Worm (Caenorhabditis elegans): ENCODE results near the gene apm-3.
A peak's percentile ranks its signal among the peaks of the same experiment; 100 is the strongest.

Gene apm-3

DNA sequence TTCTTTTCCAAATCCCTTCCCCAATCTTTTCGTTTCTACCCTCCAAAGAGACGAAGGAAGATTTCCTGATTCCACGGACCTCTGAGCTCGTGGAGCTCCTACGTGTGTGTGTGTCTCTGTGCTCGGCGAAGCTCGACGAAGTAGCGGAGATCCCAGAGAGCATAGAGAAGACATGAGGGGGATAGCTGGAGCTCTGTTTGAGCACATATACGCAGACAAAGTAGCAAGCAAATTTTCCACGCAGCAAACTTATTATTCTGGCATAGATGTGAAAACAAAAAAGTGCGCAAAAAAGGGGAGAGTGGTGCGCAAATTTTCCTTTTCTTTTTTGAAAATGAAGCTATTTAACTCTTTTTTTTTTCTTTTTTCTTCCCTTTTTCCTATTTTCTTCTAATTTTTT lies 21.9 kb upstream of the apm-3 start:
- TF ChIP-seq ztf-23 (GFP tag; IDR thresholded peaks at IDR 0.05) (no peak), cog-1 (tag; optimal IDR thresholded peaks at IDR 0.05) (no peak), ztf-29 (GFP tag; IDR thresholded peaks at IDR 0.05) (no peak), ref-1 (GFP tag; conservative IDR thresholded peaks at IDR 0.05) (no peak), klf-2 (GFP tag; conservative IDR thresholded peaks at IDR 0.05) (no peak), T22C8.4 (GFP tag; IDR thresholded peaks at IDR 0.05) (no peak), tab-1 (GFP tag; IDR thresholded peaks at IDR 0.05) (no peak)

DNA sequence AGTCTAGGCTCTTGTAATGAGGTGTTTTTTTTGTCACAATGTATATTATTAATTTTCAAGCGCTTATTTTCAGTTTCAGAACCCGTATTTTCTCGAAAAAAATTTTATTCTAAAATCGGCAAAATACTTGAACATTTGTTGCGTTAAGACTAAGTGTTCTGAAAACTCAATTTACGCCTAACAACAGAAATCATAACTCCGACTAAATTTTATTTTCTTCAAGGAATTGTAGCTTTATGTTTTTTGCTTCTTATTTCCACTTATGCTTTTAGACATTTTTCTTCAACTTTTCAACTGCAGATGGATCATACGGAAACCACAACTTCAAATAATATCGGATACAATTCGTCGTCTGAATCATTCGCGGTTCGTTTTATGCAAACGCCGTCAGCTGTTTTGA lies 21.3 kb upstream of the apm-3 start, which contains the start of gene F35H12.1:
TSS of gene F35H12.1 (plus strand) at position 301 of the 400 bp plus-strand sequence.
- TF ChIP-seq med-1 (GFP tag; optimal IDR thresholded peaks at IDR 0.05; ENCODE audit: insufficient read depth) (no peak), ztf-23 (GFP tag; IDR thresholded peaks at IDR 0.05) (no peak)

DNA sequence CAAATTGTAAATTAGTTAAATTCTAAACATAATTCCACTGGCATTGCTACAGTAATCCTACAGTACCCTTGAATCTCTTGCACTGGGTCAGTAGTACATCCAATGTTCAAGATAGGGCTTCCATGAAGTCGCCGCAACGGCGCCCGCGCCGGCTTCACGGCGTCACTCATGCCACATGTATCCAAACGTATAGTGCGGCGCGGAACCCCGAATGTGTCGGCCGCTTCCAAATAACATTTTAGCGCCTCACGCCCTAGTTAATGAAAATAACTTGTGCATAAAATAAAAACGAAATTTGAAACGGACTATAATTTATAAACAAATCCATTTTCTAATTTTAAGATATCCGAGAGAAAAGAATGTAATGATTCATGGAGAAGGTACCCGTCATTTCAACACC lies 18.8 kb upstream of the apm-3 start:
- no peak for TF ChIP-seq med-1 (GFP tag; optimal IDR thresholded peaks at IDR 0.05; ENCODE audit: insufficient read depth)
- no peak for TF ChIP-seq T22C8.4 (GFP tag; IDR thresholded peaks at IDR 0.05)
- no peak for TF ChIP-seq tab-1 (GFP tag; IDR thresholded peaks at IDR 0.05)
- TF ChIP-seq ztf-29 (GFP tag; IDR thresholded peaks at IDR 0.05): no peak
- no peak for TF ChIP-seq ref-1 (GFP tag; conservative IDR thresholded peaks at IDR 0.05)
- no peak for TF ChIP-seq cog-1 (tag; optimal IDR thresholded peaks at IDR 0.05)
- no peak for TF ChIP-seq klf-2 (GFP tag; conservative IDR thresholded peaks at IDR 0.05)
- TF ChIP-seq flt-1 (GFP tag; IDR thresholded peaks at IDR 0.05): no peak
- no peak for TF ChIP-seq ztf-23 (GFP tag; IDR thresholded peaks at IDR 0.05)

DNA sequence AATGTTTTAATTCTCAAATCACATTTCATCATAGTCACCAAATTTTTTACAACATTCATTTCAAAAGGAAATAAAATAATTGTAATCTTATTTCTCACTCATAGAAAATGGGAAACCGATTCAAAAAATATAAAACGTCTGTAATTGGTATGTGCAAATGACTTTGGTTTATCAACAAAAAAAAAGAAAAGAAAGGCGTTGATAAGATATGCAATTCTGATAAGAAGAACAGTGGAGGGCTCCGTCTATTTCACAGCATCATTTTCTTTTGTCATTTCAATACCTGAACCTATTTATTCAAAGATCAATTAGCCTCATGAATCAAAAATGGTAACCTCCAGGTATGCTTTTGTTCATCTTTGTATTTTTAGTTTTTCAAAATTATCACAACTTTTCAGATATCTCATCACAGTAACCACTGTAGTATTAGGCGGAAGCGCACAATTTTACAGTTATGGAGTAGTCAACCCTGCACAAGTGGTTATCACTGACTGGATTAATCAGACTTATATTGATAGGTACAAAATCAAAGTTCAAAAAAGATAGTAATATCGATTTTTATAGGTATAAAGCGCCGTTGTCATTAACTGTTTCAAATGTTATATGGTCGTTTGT lies 16.4 kb upstream of the apm-3 start, which contains the start of gene F53H8.3:
TSS of gene F53H8.3 (plus strand) at position 275 of the 615 bp plus-strand sequence.
- TF ChIP-seq klf-2 (GFP tag; conservative IDR thresholded peaks at IDR 0.05): no peak
- no peak for TF ChIP-seq T22C8.4 (GFP tag; IDR thresholded peaks at IDR 0.05)

DNA sequence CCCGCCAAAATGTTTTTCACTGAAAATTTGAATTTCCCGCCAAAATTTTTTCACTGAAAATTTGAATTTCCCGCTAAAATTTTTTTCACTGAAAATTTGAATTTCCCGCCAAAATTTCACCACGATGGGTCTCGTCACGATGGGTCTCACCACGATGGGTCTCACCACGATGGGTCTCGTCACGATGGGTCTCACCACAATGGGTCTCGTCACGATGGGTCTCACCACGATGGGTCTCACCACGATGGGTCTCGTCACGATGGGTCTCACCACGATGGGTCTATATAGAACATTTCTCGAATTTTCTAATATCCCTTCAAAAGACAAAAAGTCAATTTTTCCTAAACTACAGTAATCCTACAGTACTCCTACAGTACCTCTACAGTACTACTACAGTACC lies 11.1 kb upstream of the apm-3 start:
- TF ChIP-seq flt-1 (GFP tag; IDR thresholded peaks at IDR 0.05): peak; percentile 17; the same call in 1 of the 2 replicates
- TF ChIP-seq tab-1 (GFP tag; IDR thresholded peaks at IDR 0.05): 0 out of 2 replicates have a peak, but pooled peaks have one; percentile 18

DNA sequence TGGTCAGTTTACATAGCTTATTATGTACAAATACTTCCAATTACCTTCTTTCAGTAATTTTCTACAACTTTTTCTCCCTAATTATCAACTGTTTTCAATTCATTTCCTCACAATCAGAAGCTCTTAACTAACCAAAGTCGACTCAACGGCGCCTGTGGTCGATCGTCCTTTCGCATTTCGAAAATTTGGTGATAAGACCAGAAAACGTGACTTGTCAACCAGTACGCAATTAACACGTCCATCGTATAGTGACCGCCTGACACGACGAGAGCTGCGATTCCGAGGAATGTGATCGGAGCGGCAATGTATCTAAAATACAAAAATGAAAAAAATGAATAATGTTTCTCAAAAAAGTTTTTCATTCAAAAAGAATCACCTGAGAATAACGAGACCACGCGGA lies 9.1 kb upstream of the apm-3 start:
- TF ChIP-seq ztf-23 (GFP tag; IDR thresholded peaks at IDR 0.05) (no peak), T22C8.4 (GFP tag; IDR thresholded peaks at IDR 0.05) (no peak), ref-1 (GFP tag; conservative IDR thresholded peaks at IDR 0.05) (no peak), ztf-29 (GFP tag; IDR thresholded peaks at IDR 0.05) (no peak), tab-1 (GFP tag; IDR thresholded peaks at IDR 0.05) (no peak), flt-1 (GFP tag; IDR thresholded peaks at IDR 0.05) (no peak), med-1 (GFP tag; optimal IDR thresholded peaks at IDR 0.05; ENCODE audit: insufficient read depth) (no peak), cog-1 (tag; optimal IDR thresholded peaks at IDR 0.05) (no peak), klf-2 (GFP tag; conservative IDR thresholded peaks at IDR 0.05) (no peak)

DNA sequence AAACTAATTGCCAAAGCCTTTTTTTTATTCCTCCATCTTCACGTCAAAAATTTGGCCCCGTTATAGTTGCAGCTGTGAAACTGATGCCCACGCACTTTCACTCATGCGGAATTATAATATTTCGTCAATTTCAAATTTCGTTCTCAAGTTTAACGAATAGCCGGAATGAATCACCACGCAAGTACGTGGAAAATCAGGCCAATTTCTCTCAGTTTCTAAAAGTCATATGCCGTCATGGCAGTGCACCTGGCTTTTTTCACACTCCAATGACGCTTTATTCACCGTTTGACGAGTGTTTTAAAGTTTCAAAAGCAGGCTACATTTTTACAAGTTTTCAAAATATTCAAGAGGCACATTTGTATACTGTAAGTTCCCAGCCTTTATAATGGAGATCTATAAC lies 6.9 kb upstream of the apm-3 start:
- no peak for TF ChIP-seq tab-1 (GFP tag; IDR thresholded peaks at IDR 0.05)
- TF ChIP-seq ref-1 (GFP tag; conservative IDR thresholded peaks at IDR 0.05): no peak
- no peak for TF ChIP-seq cog-1 (tag; optimal IDR thresholded peaks at IDR 0.05)

DNA sequence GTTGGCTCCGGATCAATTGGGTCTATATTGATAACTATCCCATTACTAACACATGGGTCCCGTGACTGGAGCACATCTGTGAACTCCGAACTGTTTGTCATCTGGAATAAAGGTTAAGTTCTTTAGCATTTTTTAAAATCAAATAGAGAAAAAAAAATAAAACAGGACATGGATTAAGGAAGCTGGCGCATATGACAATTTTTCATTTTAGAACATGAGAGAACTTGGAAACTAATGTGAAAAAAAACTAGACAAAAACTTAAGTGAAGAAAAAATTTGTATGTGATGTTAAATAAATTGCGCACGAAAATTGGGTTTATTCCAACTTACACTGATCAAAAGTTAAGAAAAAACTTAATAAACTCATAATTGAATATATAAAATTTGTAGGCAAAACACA lies 6.0 kb upstream of the apm-3 start, which contains the start of gene sms-2:
TSS of gene sms-2 (minus strand) at position 101 of the 400 bp plus-strand sequence.
- no peak for TF ChIP-seq ztf-23 (GFP tag; IDR thresholded peaks at IDR 0.05)
- TF ChIP-seq klf-2 (GFP tag; conservative IDR thresholded peaks at IDR 0.05): no peak
- no peak for TF ChIP-seq ref-1 (GFP tag; conservative IDR thresholded peaks at IDR 0.05)

DNA sequence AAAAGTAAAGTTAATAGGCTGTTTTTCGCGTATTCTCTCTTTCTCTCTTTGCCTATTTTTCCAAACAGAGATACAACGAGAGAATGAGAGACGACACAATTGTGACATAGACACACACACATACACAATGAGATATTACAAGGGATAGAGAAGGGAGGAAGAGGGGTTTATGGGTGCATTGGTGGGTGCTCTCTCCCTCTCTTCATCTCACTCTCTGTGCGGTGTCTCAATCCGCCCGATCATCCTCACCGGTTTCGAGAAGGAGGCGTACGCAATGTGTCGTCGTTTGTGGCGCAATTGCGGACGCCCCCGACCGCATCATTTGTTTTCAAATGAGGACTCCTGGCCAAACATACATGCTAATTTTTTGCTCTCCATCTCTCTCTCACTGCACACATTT lies 5.3 kb upstream of the apm-3 start:
- peak; percentile 79 for TF ChIP-seq flt-1 (GFP tag; IDR thresholded peaks at IDR 0.05)
- TF ChIP-seq T22C8.4 (GFP tag; IDR thresholded peaks at IDR 0.05): no peak
- TF ChIP-seq ztf-29 (GFP tag; IDR thresholded peaks at IDR 0.05): no peak
- peak; percentile 69; the same call in 1 of the 2 replicates for TF ChIP-seq ztf-23 (GFP tag; IDR thresholded peaks at IDR 0.05)
- TF ChIP-seq cog-1 (tag; optimal IDR thresholded peaks at IDR 0.05): peak; percentile 96
- peak; percentile 80 for TF ChIP-seq tab-1 (GFP tag; IDR thresholded peaks at IDR 0.05)
- TF ChIP-seq klf-2 (GFP tag; conservative IDR thresholded peaks at IDR 0.05): peak; percentile 59; the same call in 1 of the 2 replicates

DNA sequence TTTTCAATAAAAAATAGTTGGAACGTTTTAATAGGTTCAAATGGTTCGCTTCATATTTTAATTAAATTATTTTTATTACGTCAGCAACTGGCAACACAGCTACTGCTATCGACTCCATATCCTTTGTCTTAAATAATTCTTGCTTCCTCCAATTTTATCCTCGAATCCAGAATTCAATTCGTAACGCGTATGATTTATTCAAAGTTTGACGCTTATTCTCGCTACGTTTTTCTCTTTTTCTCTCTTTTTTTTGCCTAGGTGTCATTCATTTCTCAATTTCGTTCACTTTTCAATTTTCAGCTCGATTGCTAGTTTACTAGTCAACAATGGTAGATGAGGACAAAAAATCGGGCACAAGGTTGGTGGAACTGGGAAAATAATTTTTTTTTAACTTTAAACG lies 4.3 kb upstream of the apm-3 start, which contains the start of gene arr-1:
TSS of gene arr-1 (plus strand) at position 301 of the 400 bp plus-strand sequence.
- TF ChIP-seq tab-1 (GFP tag; IDR thresholded peaks at IDR 0.05): no peak
- no peak for TF ChIP-seq klf-2 (GFP tag; conservative IDR thresholded peaks at IDR 0.05)
- TF ChIP-seq med-1 (GFP tag; optimal IDR thresholded peaks at IDR 0.05; ENCODE audit: insufficient read depth): no peak
- no peak for TF ChIP-seq cog-1 (tag; optimal IDR thresholded peaks at IDR 0.05)
- no peak for TF ChIP-seq T22C8.4 (GFP tag; IDR thresholded peaks at IDR 0.05)
- no peak for TF ChIP-seq ref-1 (GFP tag; conservative IDR thresholded peaks at IDR 0.05)
- TF ChIP-seq flt-1 (GFP tag; IDR thresholded peaks at IDR 0.05): no peak
- no peak for TF ChIP-seq ztf-29 (GFP tag; IDR thresholded peaks at IDR 0.05)
- TF ChIP-seq ztf-23 (GFP tag; IDR thresholded peaks at IDR 0.05): no peak

DNA sequence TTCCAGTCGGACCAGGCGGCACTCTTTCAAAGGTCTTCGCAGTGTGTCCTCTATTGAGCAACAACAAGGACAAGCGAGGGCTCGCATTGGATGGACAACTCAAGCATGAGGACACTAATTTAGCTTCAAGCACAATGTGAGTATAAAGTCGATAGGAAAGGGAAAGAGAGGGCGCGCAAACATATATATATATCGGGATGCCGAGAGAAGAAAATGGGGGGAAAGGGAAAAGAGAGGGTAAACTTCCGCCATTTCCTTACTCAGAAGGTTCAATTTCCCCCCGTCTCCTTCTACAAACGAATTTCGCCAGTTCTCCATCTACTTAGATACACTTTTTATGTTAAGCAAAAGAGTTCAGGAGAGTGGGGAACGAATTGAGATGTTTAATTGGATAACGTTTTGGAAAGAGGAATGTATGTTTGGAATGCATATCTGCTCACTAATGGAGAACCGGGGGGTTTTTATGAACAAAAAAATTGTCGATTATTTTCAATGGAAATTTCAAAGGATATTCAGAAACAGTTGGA lies 2.2 kb upstream of the apm-3 start:
- TF ChIP-seq T22C8.4 (GFP tag; IDR thresholded peaks at IDR 0.05) (no peak), ztf-23 (GFP tag; IDR thresholded peaks at IDR 0.05) (no peak), med-1 (GFP tag; optimal IDR thresholded peaks at IDR 0.05; ENCODE audit: insufficient read depth) (no peak), flt-1 (GFP tag; IDR thresholded peaks at IDR 0.05) (no peak), cog-1 (tag; optimal IDR thresholded peaks at IDR 0.05) (peak; percentile 8), ztf-29 (GFP tag; IDR thresholded peaks at IDR 0.05) (no peak)

Measured in whole organism, midembryonic.